Fruit fly (Drosophila melanogaster): Measurements from ENCODE around the gene Paics.

- no peak for TF ChIP-seq CG8478 (optimal IDR thresholded peaks at IDR 0.05)
- no peak for TF ChIP-seq CTCF (optimal IDR thresholded peaks at IDR 0.05)
Measured at dm6 chrX:12745117-12745516, 15.3 kb downstream of the Paics start.
